Fruit fly (Drosophila melanogaster): ENCODE results near the gene ATPsynCF6.

Gene ATPsynCF6

dm6 chr3R:23320251-23320650, 35.6 kb downstream of the ATPsynCF6 start:
- TF ChIP-seq sens (GFP tag) (peak; percentile 68), CG6791 (GFP tag; IDR thresholded peaks at IDR 0.05; ENCODE audit: partially characterized antibody) (no peak)

dm6 chr3R:23318928-23319327, 36.9 kb downstream of the ATPsynCF6 start:
- peak in 1 of 2 experiments; percentile 54 for TF ChIP-seq bsh (GFP tag; optimal IDR thresholded peaks at IDR 0.05)
- peak; percentile 11 for TF ChIP-seq CG17385 (GFP tag; optimal IDR thresholded peaks at IDR 0.05)
- peak; percentile 46; the same call in 1 of the 3 replicates for TF ChIP-seq z (GFP tag; IDR thresholded peaks at IDR 0.05)
- no peak for TF ChIP-seq CG11085 (GFP tag; IDR thresholded peaks at IDR 0.05)
- 0 out of 2 replicates have a peak, but pooled peaks have one; percentile 29 for TF ChIP-seq Drgx (GFP tag; IDR thresholded peaks at IDR 0.05)
- TF ChIP-seq nom (GFP tag; optimal IDR thresholded peaks at IDR 0.05): peak; percentile 81

DNA sequence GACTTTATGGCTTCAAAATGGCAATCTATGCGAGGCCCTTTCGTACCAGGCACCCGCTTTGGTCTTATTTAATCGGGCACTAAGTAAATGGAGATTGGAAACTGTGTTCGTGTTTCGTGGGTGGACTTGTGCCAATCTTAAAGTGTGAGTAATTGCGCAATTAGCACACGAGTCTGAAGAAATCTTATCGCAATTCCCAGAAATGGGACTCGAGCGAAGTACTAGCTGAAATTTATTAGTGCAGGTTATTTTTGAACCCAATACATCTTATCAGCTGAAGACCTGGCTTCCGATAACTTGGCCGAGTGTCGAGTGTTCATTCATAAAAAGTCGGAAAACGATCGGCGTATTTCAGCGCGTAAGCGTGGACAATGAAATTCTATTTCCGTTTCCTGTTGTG, 39.0 kb downstream of the ATPsynCF6 start:
- TF ChIP-seq Nf-YC (tag; optimal IDR thresholded peaks at IDR 0.05) (no peak), tap (tag; optimal IDR thresholded peaks at IDR 0.05) (no peak), NC2β (GFP tag; optimal IDR thresholded peaks at IDR 0.05) (no peak), yki (optimal IDR thresholded peaks at IDR 0.05) (no peak), gsb (GFP tag; IDR thresholded peaks at IDR 0.05) (no peak), MBD-R2 (GFP tag; IDR thresholded peaks at IDR 0.05) (no peak), CG33213 (GFP tag; optimal IDR thresholded peaks at IDR 0.05) (no peak), Drgx (GFP tag; IDR thresholded peaks at IDR 0.05) (no peak), CG31388 (GFP tag; optimal IDR thresholded peaks at IDR 0.05) (no peak), Stat92E (GFP tag; optimal IDR thresholded peaks at IDR 0.05) (no peak), ftz-f1 (GFP tag; optimal IDR thresholded peaks at IDR 0.05) (no peak), tin (GFP tag; optimal IDR thresholded peaks at IDR 0.05) (no peak), Deaf1 (tag; optimal IDR thresholded peaks at IDR 0.05) (peak; percentile 47), sd (tag; optimal IDR thresholded peaks at IDR 0.05) (peak; percentile 5), mirr (GFP tag; optimal IDR thresholded peaks at IDR 0.05) (peak; percentile 13), rib (GFP tag; IDR thresholded peaks at IDR 0.05) (no peak), CG2889 (GFP tag; IDR thresholded peaks at IDR 0.05) (no peak), GATAe (GFP tag; conservative IDR thresholded peaks at IDR 0.05) (peak; percentile 54; the same call in 1 of the 2 replicates), CG12659 (GFP tag; optimal IDR thresholded peaks at IDR 0.05) (no peak), CG11504 (tag; optimal IDR thresholded peaks at IDR 0.05) (no peak), Xrp1 (GFP tag; IDR thresholded peaks at IDR 0.05) (no peak), pfk (GFP tag; optimal IDR thresholded peaks at IDR 0.05) (no peak), sug (tag; optimal IDR thresholded peaks at IDR 0.05) (peak; percentile 55), CG15479 (GFP tag; optimal IDR thresholded peaks at IDR 0.05) (peak; percentile 67), fd102C (GFP tag; optimal IDR thresholded peaks at IDR 0.05) (no peak), en (GFP tag; optimal IDR thresholded peaks at IDR 0.05) (no peak), Doc2 (GFP tag; IDR thresholded peaks at IDR 0.05) (no peak), Ravus (GFP tag; IDR thresholded peaks at IDR 0.05) (no peak), CG4820 (GFP tag; optimal IDR thresholded peaks at IDR 0.05) (no peak), cwo (GFP tag; optimal IDR thresholded peaks at IDR 0.05) (peak; percentile 58), CG12219 (GFP tag; optimal IDR thresholded peaks at IDR 0.05) (no peak), ap (GFP tag; IDR thresholded peaks at IDR 0.05) (no peak), CG4424 (GFP tag; optimal IDR thresholded peaks at IDR 0.05) (no peak), CG8924 (tag; optimal IDR thresholded peaks at IDR 0.05) (no peak), Trl (optimal IDR thresholded peaks at IDR 0.05) (no peak), Trl (GFP tag; optimal IDR thresholded peaks at IDR 0.05) (no peak), eyg (GFP tag; optimal IDR thresholded peaks at IDR 0.05) (no peak), CG17568 (GFP tag; optimal IDR thresholded peaks at IDR 0.05) (no peak), wor (GFP tag; IDR thresholded peaks at IDR 0.05) (no peak), unpg (GFP tag; optimal IDR thresholded peaks at IDR 0.05) (no peak), Max (GFP tag; optimal IDR thresholded peaks at IDR 0.05) (no peak), Fer3 (tag; optimal IDR thresholded peaks at IDR 0.05) (no peak)

Measured in whole organism, embryonic.